Worm (Caenorhabditis elegans): ENCODE measurements around the gene dyf-18.

DNA sequence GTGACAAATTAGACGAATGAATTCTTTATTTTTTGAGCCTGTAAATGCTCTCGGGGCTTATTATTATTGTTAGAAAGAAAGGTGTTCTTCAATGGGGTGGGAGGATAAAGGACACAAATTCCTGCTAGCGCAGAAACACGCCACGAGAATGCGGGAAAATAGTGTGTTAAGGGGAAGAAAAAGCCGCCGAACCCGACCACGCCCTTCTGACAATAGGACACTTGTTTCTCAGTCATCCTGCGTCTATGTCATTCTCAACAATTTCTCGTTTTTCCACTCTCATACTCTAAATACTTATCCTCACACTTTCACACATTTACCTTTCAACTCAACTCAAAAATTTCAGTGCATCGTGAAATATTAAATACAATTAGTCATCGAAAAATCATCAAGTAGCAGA is 12.9 kb upstream of the dyf-18 start, which contains the start of gene M117.1:
- TF ChIP-seq elt-1 (tag; optimal IDR thresholded peaks at IDR 0.05; ENCODE audit: borderline replicate concordance, insufficient read depth) (no peak), unc-62 (GFP tag; optimal IDR thresholded peaks at IDR 0.05) (no peak), pha-4 (tag; optimal IDR thresholded peaks at IDR 0.05) (no peak), nhr-237 (tag; optimal IDR thresholded peaks at IDR 0.05) (no peak), lsy-2 (tag; optimal IDR thresholded peaks at IDR 0.05) (no peak)

All from whole organism, mixed stage, embryonic.